Fruit fly (Drosophila melanogaster): Measurements from ENCODE around the gene croc.
A peak's percentile ranks its signal among the peaks of the same experiment; 100 is the strongest.

Gene croc

DNA sequence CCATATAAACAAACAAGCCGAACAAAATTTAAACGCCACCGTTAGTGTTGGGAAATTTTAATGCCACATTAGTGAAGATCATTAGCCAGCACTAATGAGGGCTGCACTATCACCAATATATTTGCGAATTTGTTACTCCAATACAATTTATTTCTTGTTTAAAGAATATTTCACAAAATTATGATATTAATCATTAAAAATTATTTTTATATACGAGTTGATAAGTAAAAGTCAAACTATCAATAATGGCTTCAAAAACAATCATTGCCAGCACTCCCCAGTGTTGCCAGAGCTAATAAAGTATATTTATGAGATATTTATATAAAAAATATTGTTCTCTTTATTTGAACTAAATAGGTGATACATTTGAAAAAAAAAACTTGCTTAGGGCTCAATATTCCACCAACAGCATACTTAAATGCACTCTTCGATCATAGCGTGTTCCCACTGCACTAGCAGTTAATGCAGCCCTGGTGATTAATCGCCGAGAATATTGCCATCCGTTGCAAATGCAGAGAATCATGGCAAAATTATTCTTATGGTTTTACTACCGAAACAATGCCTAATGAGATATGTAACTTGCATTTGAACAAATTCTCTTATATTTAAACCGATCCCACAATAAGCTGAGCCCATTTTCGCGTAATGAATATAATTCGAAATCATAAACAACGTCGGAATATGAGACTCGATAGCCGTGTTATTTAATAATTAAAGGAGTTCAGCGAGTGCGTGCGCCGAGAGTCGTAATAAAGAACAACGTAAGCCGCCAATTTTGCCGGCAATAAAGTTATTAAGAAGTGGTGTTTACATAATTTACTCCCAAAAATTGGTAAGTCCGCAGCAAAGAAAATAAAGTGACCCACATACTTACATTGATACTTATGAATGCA lies 39.8 kb upstream of the croc start, which contains the start of the genes SAK and Cdk12 (continued):
- TF ChIP-seq CG10147 (GFP tag; optimal IDR thresholded peaks at IDR 0.05) (peak; percentile 82), CG8290 (GFP tag; optimal IDR thresholded peaks at IDR 0.05) (peak; percentile 82), CG8290 (tag; optimal IDR thresholded peaks at IDR 0.05) (peak; percentile 58 to 62), Ada2b (GFP tag; IDR thresholded peaks at IDR 0.05) (peak; percentile 78; the same call in 1 of the 2 replicates), lab (GFP tag; optimal IDR thresholded peaks at IDR 0.05) (peak; percentile 89), sisA (GFP tag; IDR thresholded peaks at IDR 0.05) (peak; percentile 86), MBD-R2 (GFP tag; IDR thresholded peaks at IDR 0.05) (peak; percentile 60), HLH3B (GFP tag; IDR thresholded peaks at IDR 0.05) (peak; percentile 66), slbo (GFP tag; IDR thresholded peaks at IDR 0.05) (peak; percentile 92), CG10543 (GFP tag; optimal IDR thresholded peaks at IDR 0.05) (peak; percentile 95), CG15601 (tag; optimal IDR thresholded peaks at IDR 0.05) (peak; percentile 82), CG13775 (GFP tag; optimal IDR thresholded peaks at IDR 0.05) (peak; percentile 93), Chrac-16 (GFP tag; optimal IDR thresholded peaks at IDR 0.05) (peak; percentile 86), NFAT (GFP tag; IDR thresholded peaks at IDR 0.05) (peak; percentile 84), CrebB (tag; optimal IDR thresholded peaks at IDR 0.05) (peak; percentile 38), nmo (GFP tag; optimal IDR thresholded peaks at IDR 0.05) (peak; percentile 90), zen (tag; optimal IDR thresholded peaks at IDR 0.05) (peak; percentile 87), ap (GFP tag; IDR thresholded peaks at IDR 0.05) (0 out of 2 replicates have a peak, but pooled peaks have one; percentile 59), dimm (GFP tag; IDR thresholded peaks at IDR 0.05) (peak; percentile 21; the same call in 1 of the 2 replicates), CG2116 (GFP tag; optimal IDR thresholded peaks at IDR 0.05) (peak; percentile 74), lmd (GFP tag; IDR thresholded peaks at IDR 0.05) (peak; percentile 87), HLH4C (GFP tag; IDR thresholded peaks at IDR 0.05; ENCODE audit: partially characterized antibody) (no peak), bbx (GFP tag; IDR thresholded peaks at IDR 0.05; ENCODE audit: partially characterized antibody) (no peak), CG8388 (GFP tag; optimal IDR thresholded peaks at IDR 0.05) (peak; percentile 78), cas (GFP tag; IDR thresholded peaks at IDR 0.05) (no peak; the same call in 1 of the 2 replicates), Hr39 (optimal IDR thresholded peaks at IDR 0.05) (no peak), tap (tag; optimal IDR thresholded peaks at IDR 0.05) (peak; percentile 82), CG16815 (GFP tag; optimal IDR thresholded peaks at IDR 0.05) (peak; percentile 87), fru (optimal IDR thresholded peaks at IDR 0.05) (no peak), az2 (GFP tag; optimal IDR thresholded peaks at IDR 0.05) (peak; percentile 86), CG18476 (GFP tag; optimal IDR thresholded peaks at IDR 0.05) (peak; percentile 79), tgo (GFP tag; IDR thresholded peaks at IDR 0.05) (peak; percentile 77), CG34224 (GFP tag; IDR thresholded peaks at IDR 0.05; ENCODE audit: partially characterized antibody) (peak; percentile 37; the same call in 1 of the 3 replicates), croc (GFP tag; conservative IDR thresholded peaks at IDR 0.05) (peak; percentile 50; the same call in 2 of the 3 replicates), MTF-1 (GFP tag; optimal IDR thresholded peaks at IDR 0.05; ENCODE audit: borderline replicate concordance) (peak; percentile 41), klu (GFP tag; IDR thresholded peaks at IDR 0.05) (peak; percentile 81), toy (GFP tag; IDR thresholded peaks at IDR 0.05) (peak; percentile 47; the same call in 1 of the 2 replicates), CG31365 (tag; optimal IDR thresholded peaks at IDR 0.05) (peak; percentile 22), zfh1 (GFP tag; IDR thresholded peaks at IDR 0.05) (peak; percentile 74; the same call in 2 of the 3 replicates), CG31441 (GFP tag; IDR thresholded peaks at IDR 0.05) (peak; percentile 96), CG17829 (tag; optimal IDR thresholded peaks at IDR 0.05) (peak; percentile 89), CG1602 (GFP tag; optimal IDR thresholded peaks at IDR 0.05) (peak; percentile 88), fd102C (GFP tag; optimal IDR thresholded peaks at IDR 0.05) (no peak), CG8944 (GFP tag; optimal IDR thresholded peaks at IDR 0.05) (peak; percentile 65), CG6689 (GFP tag; IDR thresholded peaks at IDR 0.05) (peak; percentile 79), h (optimal IDR thresholded peaks at IDR 0.05) (no peak), CG8359 (GFP tag; optimal IDR thresholded peaks at IDR 0.05; ENCODE audit: borderline replicate concordance) (peak; percentile 55), CG14710 (tag; optimal IDR thresholded peaks at IDR 0.05) (peak; percentile 94), dan (GFP tag; IDR thresholded peaks at IDR 0.05) (peak; percentile 40; the same call in 1 of the 2 replicates)
